Worm (Caenorhabditis elegans): ENCODE data around the gene ints-7.

ce11 chrII:11617715-11618114 lies 35.1 kb downstream of the ints-7 start:
- no peak for TF ChIP-seq him-1 (tag; optimal IDR thresholded peaks at IDR 0.05)
- TF ChIP-seq W03F9.2 (tag; optimal IDR thresholded peaks at IDR 0.05): no peak

Data from whole organism, L4/young adult.